Worm (Caenorhabditis elegans) whole organism, late embryonic: ENCODE data around the gene C05D9.3.

Experiments used
- T23F11.4 ChIP-seq: fragments of 200-800 bp; sonication (Bioruptor generic); optimal IDR thresholded peaks from 2 replicates; lab custom pipeline; 2018; ENCODE audit warnings: mild to moderate bottlenecking, missing genetic modification characterization, missing compliant biosample characterization
- unc-3 ChIP-seq, 2 experiments: fragments of 200-800 bp in 1 of 2; sonication (Bioruptor generic) in 1 of 2; sonication (generic microtip) in 1 of 2; conservative IDR thresholded peaks in 1 of 2; optimal IDR thresholded peaks in 1 of 2; 2 replicates each; pipeline versions ENCODE4 v1.3.6 to Lab custom; 2016 to 2022; ENCODE audit warnings: missing compliant biosample characterization in 2 of 2, missing genetic modification characterization in 2 of 2, missing genetic modification reagents in 1 of 2

ce11 chrX:1124146-1124545 lies 12.4 kb downstream of the C05D9.3 start, which contains the start of gene C05D9.9:
- TF ChIP-seq T23F11.4 (GFP tag; lab: Kevin White, UChicago), result no peak
- no peak for TF ChIP-seq unc-3 (GFP tag; conservative IDR thresholded peaks at IDR 0.05; lab: Robert Waterston, UW)
- no peak for TF ChIP-seq unc-3 (tag; optimal IDR thresholded peaks at IDR 0.05; lab: Kevin White, UChicago)
